Fruit fly (Drosophila melanogaster): ENCODE measurements around the gene mRpS6.

mRpS6 gene

dm6 chr3L:4406653-4407257 is 42.4 kb downstream of the mRpS6 start, which contains the start of gene TP53INP (continued):
- TF ChIP-seq GATAe (GFP tag; conservative IDR thresholded peaks at IDR 0.05), result no peak
- peak; percentile 68 for TF ChIP-seq CG14014 (GFP tag; IDR thresholded peaks at IDR 0.05)
- peak; percentile 55 for TF ChIP-seq B-H2 (GFP tag; optimal IDR thresholded peaks at IDR 0.05)
- TF ChIP-seq Hey (tag; optimal IDR thresholded peaks at IDR 0.05), result no peak
- TF ChIP-seq unpg (GFP tag; optimal IDR thresholded peaks at IDR 0.05), result peak; percentile 85
- TF ChIP-seq CG17385 (GFP tag; optimal IDR thresholded peaks at IDR 0.05), result peak; percentile 87
- TF ChIP-seq Hand (GFP tag; optimal IDR thresholded peaks at IDR 0.05), result peak; percentile 87
- peak; percentile 69 to 80 for TF ChIP-seq Pdp1 (GFP tag; optimal IDR thresholded peaks at IDR 0.05)
- TF ChIP-seq gce (GFP tag; IDR thresholded peaks at IDR 0.05), result no peak
- no peak for TF ChIP-seq br (optimal IDR thresholded peaks at IDR 0.05)
- TF ChIP-seq Dll (GFP tag; IDR thresholded peaks at IDR 0.05; ENCODE audit: partially characterized antibody), result no peak
- TF ChIP-seq tna (GFP tag; IDR thresholded peaks at IDR 0.05; ENCODE audit: partially characterized antibody), result peak; percentile 47; the same call in 1 of the 2 replicates
- no peak for TF ChIP-seq CG7745 (tag; optimal IDR thresholded peaks at IDR 0.05)
- TF ChIP-seq nau (GFP tag; optimal IDR thresholded peaks at IDR 0.05), result peak; percentile 90
- peak; percentile 61 for TF ChIP-seq en (GFP tag; optimal IDR thresholded peaks at IDR 0.05)
- peak; percentile 79 for TF ChIP-seq maf-S (GFP tag; optimal IDR thresholded peaks at IDR 0.05)
- no peak for TF ChIP-seq sima (GFP tag; optimal IDR thresholded peaks at IDR 0.05)
- peak; percentile 52 to 59 for TF ChIP-seq Trl (optimal IDR thresholded peaks at IDR 0.05)
- peak; percentile 75 for TF ChIP-seq Trl (GFP tag; optimal IDR thresholded peaks at IDR 0.05)
- peak; percentile 68; the same call in 1 of the 2 replicates for TF ChIP-seq CG9932 (GFP tag; IDR thresholded peaks at IDR 0.05)
- TF ChIP-seq CG15073 (GFP tag; optimal IDR thresholded peaks at IDR 0.05), result peak; percentile 53
- peak; percentile 30 for TF ChIP-seq pros (GFP tag; optimal IDR thresholded peaks at IDR 0.05)
- peak; percentile 46 for TF ChIP-seq CG17186 (GFP tag; optimal IDR thresholded peaks at IDR 0.05)
- peak; percentile 44 for TF ChIP-seq TFAM (GFP tag; optimal IDR thresholded peaks at IDR 0.05)
- TF ChIP-seq Sin3A (optimal IDR thresholded peaks at IDR 0.05), result no peak
- TF ChIP-seq pzg (GFP tag; optimal IDR thresholded peaks at IDR 0.05), result no peak
- peak; percentile 86 for TF ChIP-seq CG31441 (GFP tag; IDR thresholded peaks at IDR 0.05)
- TF ChIP-seq Mrtf (GFP tag; IDR thresholded peaks at IDR 0.05), result no peak; the same call in 2 of the 3 replicates
- TF ChIP-seq mam (GFP tag; optimal IDR thresholded peaks at IDR 0.05), result peak; percentile 50
- TF ChIP-seq Dp (GFP tag; optimal IDR thresholded peaks at IDR 0.05), result no peak
- 0 out of 2 replicates have a peak, but pooled peaks have one; percentile 40 for TF ChIP-seq Lim3 (GFP tag; IDR thresholded peaks at IDR 0.05)
- peak; percentile 30 for TF ChIP-seq CG3838 (GFP tag; optimal IDR thresholded peaks at IDR 0.05)
- TF ChIP-seq hb (GFP tag; IDR thresholded peaks at IDR 0.05; ENCODE audit: partially characterized antibody), result no peak
- 0 out of 2 replicates have a peak, but pooled peaks have one; percentile 20 for TF ChIP-seq CG6272 (GFP tag; IDR thresholded peaks at IDR 0.05)
- TF ChIP-seq CG12219 (GFP tag; optimal IDR thresholded peaks at IDR 0.05), result peak; percentile 83
- peak; percentile 74 for TF ChIP-seq CG18764 (GFP tag; optimal IDR thresholded peaks at IDR 0.05)
- TF ChIP-seq fd3F (GFP tag; optimal IDR thresholded peaks at IDR 0.05), result peak; percentile 82
- TF ChIP-seq sens-2 (GFP tag; IDR thresholded peaks at IDR 0.05), result no peak
- TF ChIP-seq salm (tag; optimal IDR thresholded peaks at IDR 0.05), result peak; percentile 87
- TF ChIP-seq org-1 (GFP tag; optimal IDR thresholded peaks at IDR 0.05), result peak; percentile 91
- TF ChIP-seq dysf (GFP tag; IDR thresholded peaks at IDR 0.05), result peak; percentile 86
- TF ChIP-seq ind (GFP tag; optimal IDR thresholded peaks at IDR 0.05), result peak; percentile 75
- TF ChIP-seq Ptx1 (GFP tag; IDR thresholded peaks at IDR 0.05), result peak; percentile 81
- no peak for TF ChIP-seq Tbp (GFP tag; optimal IDR thresholded peaks at IDR 0.05)
- peak; percentile 49 for TF ChIP-seq NC2β (GFP tag; optimal IDR thresholded peaks at IDR 0.05)
- TF ChIP-seq Elba2 (GFP tag; optimal IDR thresholded peaks at IDR 0.05), result no peak
- no peak for TF ChIP-seq sna (GFP tag; IDR thresholded peaks at IDR 0.05; ENCODE audit: partially characterized antibody)
- TF ChIP-seq Aef1 (GFP tag; IDR thresholded peaks at IDR 0.05), result peak; percentile 52; the same call in 2 of the 3 replicates
- peak; percentile 28; the same call in 1 of the 2 replicates for TF ChIP-seq CG13287 (GFP tag; IDR thresholded peaks at IDR 0.05; ENCODE audit: partially characterized antibody)
- peak; percentile 39; the same call in 1 of the 2 replicates for TF ChIP-seq unc-4 (GFP tag; IDR thresholded peaks at IDR 0.05; ENCODE audit: partially characterized antibody)
- TF ChIP-seq CG16863 (GFP tag; optimal IDR thresholded peaks at IDR 0.05), result peak; percentile 75
